Fruit fly (Drosophila melanogaster): Measurements from ENCODE around the gene sun.

The sun gene

dm6 chrX:15887247-15887616, 38.2 kb upstream of the sun start, which contains the start of gene tay:
tay (minus strand) TSS chrX:15887311.
- no peak for TF ChIP-seq CG1620 (GFP tag; optimal IDR thresholded peaks at IDR 0.05)
- TF ChIP-seq kay (GFP tag; ENCODE audit: borderline replicate concordance) = peak; percentile 26

- TF ChIP-seq tj (GFP tag; optimal IDR thresholded peaks at IDR 0.05) (peak; percentile 74), cnc (optimal IDR thresholded peaks at IDR 0.05) (no peak), Hr96 (GFP tag; optimal IDR thresholded peaks at IDR 0.05) (no peak), CG11617 (GFP tag; optimal IDR thresholded peaks at IDR 0.05) (peak; percentile 88), kay (GFP tag; ENCODE audit: borderline replicate concordance) (peak; percentile 99), CG5204 (GFP tag; optimal IDR thresholded peaks at IDR 0.05) (no peak), ovo (GFP tag; optimal IDR thresholded peaks at IDR 0.05) (no peak), CG1620 (GFP tag; optimal IDR thresholded peaks at IDR 0.05) (peak; percentile 42), Crg-1 (GFP tag; optimal IDR thresholded peaks at IDR 0.05) (peak; percentile 53), toe (GFP tag; optimal IDR thresholded peaks at IDR 0.05) (no peak), CG12768 (GFP tag; optimal IDR thresholded peaks at IDR 0.05) (peak; percentile 37), pad (GFP tag; optimal IDR thresholded peaks at IDR 0.05) (peak; percentile 2), Mnt (GFP tag; optimal IDR thresholded peaks at IDR 0.05) (peak; percentile 78), CG7101 (tag; optimal IDR thresholded peaks at IDR 0.05) (peak; percentile 67), bab1 (GFP tag; optimal IDR thresholded peaks at IDR 0.05) (peak; percentile 43), cic (GFP tag; optimal IDR thresholded peaks at IDR 0.05) (peak; percentile 93), Clk (GFP tag; optimal IDR thresholded peaks at IDR 0.05) (no peak), CG7045 (GFP tag; optimal IDR thresholded peaks at IDR 0.05) (no peak), CG33017 (tag; optimal IDR thresholded peaks at IDR 0.05) (peak; percentile 63), CG14711 (tag; optimal IDR thresholded peaks at IDR 0.05) (peak; percentile 58)
Measured at dm6 chrX:15886411-15887246, 37.6 kb upstream of the sun start.

dm6 chrX:15875569-15875968, 26.5 kb upstream of the sun start:
- TF ChIP-seq CG11617 (GFP tag; optimal IDR thresholded peaks at IDR 0.05) (no peak), CG33017 (tag; optimal IDR thresholded peaks at IDR 0.05) (no peak), CG5204 (GFP tag; optimal IDR thresholded peaks at IDR 0.05) (no peak)

DNA sequence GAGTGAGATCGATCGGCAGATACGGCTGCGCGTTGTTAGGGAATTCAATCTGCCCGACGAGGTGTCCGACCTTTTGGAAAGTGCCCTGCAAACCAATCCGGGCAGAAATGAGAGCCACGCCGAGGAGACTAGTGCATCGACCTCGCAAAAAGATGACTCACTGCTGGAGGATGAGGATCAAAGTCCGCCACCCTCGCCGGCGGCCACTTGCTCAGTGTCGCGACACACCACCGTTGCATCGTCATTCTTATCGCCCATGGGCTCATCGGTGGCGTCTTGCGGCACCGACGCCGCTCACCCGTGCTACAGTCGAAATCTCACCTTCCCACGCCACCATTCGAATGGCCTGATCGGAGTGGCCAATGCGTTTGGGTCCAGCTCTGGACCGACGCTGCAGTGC, 25.4 kb upstream of the sun start:
- TF ChIP-seq Mnt (GFP tag; optimal IDR thresholded peaks at IDR 0.05) (no peak), Hr96 (GFP tag; optimal IDR thresholded peaks at IDR 0.05) (no peak), Crg-1 (GFP tag; optimal IDR thresholded peaks at IDR 0.05) (no peak), CG7045 (GFP tag; optimal IDR thresholded peaks at IDR 0.05) (no peak), CG33017 (tag; optimal IDR thresholded peaks at IDR 0.05) (no peak), cic (GFP tag; optimal IDR thresholded peaks at IDR 0.05) (no peak), CG11617 (GFP tag; optimal IDR thresholded peaks at IDR 0.05) (no peak), pad (GFP tag; optimal IDR thresholded peaks at IDR 0.05) (no peak), cnc (optimal IDR thresholded peaks at IDR 0.05) (no peak)

DNA sequence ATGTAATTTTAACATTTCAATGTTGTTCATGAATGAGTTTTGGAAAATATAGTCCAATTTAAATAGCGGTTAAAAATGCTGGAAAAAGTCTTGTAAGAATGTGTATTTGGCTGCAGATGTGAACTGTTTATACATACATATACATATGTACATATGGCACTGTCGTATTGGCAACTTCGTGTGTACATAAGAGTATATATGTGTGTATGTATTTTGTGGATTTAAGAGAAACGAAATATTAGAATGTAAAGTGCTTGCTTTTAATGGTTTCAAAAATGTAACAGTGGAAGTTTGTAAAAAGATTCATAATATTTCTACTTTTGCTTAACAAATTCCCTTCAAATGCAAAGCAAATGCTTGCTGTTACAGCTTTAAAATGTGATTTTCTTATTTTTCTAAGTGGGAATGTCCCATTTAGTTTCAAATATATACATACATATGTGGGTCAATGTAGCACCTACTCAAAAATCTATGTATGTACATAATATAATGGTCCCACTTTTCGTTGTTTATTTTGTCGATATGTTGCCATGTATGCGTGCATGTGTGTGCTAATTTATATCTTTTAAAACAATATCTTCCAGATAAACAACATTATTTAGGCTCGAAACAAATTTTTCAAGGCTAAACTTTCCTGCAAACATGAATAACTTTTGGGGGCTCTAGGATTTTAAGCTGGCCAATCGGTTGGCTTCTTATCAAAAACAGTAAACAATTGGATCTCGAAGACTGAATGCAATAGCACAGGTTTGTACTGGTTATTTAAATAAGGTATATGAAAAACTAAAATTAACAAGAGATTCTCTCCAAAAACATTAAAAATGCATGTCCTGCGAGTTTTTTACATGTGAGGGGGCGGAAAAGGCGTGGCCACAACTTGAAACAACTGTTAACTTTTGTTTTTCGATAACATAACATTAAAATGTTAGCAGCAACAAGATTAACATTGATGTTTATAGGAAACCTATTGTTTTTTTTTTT, 22.0 kb upstream of the sun start:
- TF ChIP-seq Clk (GFP tag; optimal IDR thresholded peaks at IDR 0.05) = no peak
- TF ChIP-seq CG12768 (GFP tag; optimal IDR thresholded peaks at IDR 0.05) = peak; percentile 42
- TF ChIP-seq kay (GFP tag; ENCODE audit: borderline replicate concordance) = peak; percentile 65
- TF ChIP-seq cic (GFP tag; optimal IDR thresholded peaks at IDR 0.05) = peak; percentile 13
- TF ChIP-seq CG7101 (tag; optimal IDR thresholded peaks at IDR 0.05) = peak; percentile 80
- TF ChIP-seq pad (GFP tag; optimal IDR thresholded peaks at IDR 0.05) = peak; percentile 57
- TF ChIP-seq bab1 (GFP tag; optimal IDR thresholded peaks at IDR 0.05) = no peak
- TF ChIP-seq toe (GFP tag; optimal IDR thresholded peaks at IDR 0.05) = no peak
- TF ChIP-seq CG11617 (GFP tag; optimal IDR thresholded peaks at IDR 0.05) = peak; percentile 8
- TF ChIP-seq Mnt (GFP tag; optimal IDR thresholded peaks at IDR 0.05) = peak; percentile 37
- TF ChIP-seq CG33017 (tag; optimal IDR thresholded peaks at IDR 0.05) = peak; percentile 17
- peak; percentile 62 for TF ChIP-seq CG1620 (GFP tag; optimal IDR thresholded peaks at IDR 0.05)
- TF ChIP-seq Crg-1 (GFP tag; optimal IDR thresholded peaks at IDR 0.05) = peak; percentile 90
- no peak for TF ChIP-seq cnc (optimal IDR thresholded peaks at IDR 0.05)
- TF ChIP-seq ovo (GFP tag; optimal IDR thresholded peaks at IDR 0.05) = peak; percentile 88
- peak; percentile 22 for TF ChIP-seq tj (GFP tag; optimal IDR thresholded peaks at IDR 0.05)
- peak; percentile 65 for TF ChIP-seq CG14711 (tag; optimal IDR thresholded peaks at IDR 0.05)

DNA sequence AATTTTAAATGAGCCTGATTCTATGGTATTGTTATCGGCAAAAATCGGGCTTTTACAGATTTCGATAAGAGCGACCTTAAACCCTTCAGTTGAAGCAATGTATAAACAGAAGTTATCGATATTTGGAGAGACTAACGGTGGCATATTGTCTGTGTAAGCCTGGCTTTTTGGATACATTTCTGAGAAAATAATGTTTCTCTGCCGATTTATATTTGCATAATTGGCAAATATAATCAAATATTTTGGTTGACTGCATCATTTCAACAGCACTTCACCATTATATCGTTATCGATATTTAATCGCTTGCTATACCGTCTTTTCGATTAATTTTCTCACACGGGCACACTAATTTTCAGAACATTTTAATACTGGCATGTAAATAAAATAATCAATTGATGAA, 20.8 kb upstream of the sun start, which contains the start of gene CG16952:
Gene CG16952, plus strand, starts transcription at position 341 of the 400 bp plus-strand sequence.
- peak; percentile 21 for TF ChIP-seq CG1620 (GFP tag; optimal IDR thresholded peaks at IDR 0.05)
- TF ChIP-seq tj (GFP tag; optimal IDR thresholded peaks at IDR 0.05) = no peak
- no peak for TF ChIP-seq CG33017 (tag; optimal IDR thresholded peaks at IDR 0.05)
- no peak for TF ChIP-seq ovo (GFP tag; optimal IDR thresholded peaks at IDR 0.05)
- no peak for TF ChIP-seq Clk (GFP tag; optimal IDR thresholded peaks at IDR 0.05)
- TF ChIP-seq CG14711 (tag; optimal IDR thresholded peaks at IDR 0.05) = no peak
- TF ChIP-seq cic (GFP tag; optimal IDR thresholded peaks at IDR 0.05) = no peak
- TF ChIP-seq pad (GFP tag; optimal IDR thresholded peaks at IDR 0.05) = peak; percentile 6
- no peak for TF ChIP-seq Crg-1 (GFP tag; optimal IDR thresholded peaks at IDR 0.05)
- no peak for TF ChIP-seq bab1 (GFP tag; optimal IDR thresholded peaks at IDR 0.05)
- no peak for TF ChIP-seq CG12768 (GFP tag; optimal IDR thresholded peaks at IDR 0.05)
- TF ChIP-seq Hr96 (GFP tag; optimal IDR thresholded peaks at IDR 0.05) = no peak
- no peak for TF ChIP-seq CG7045 (GFP tag; optimal IDR thresholded peaks at IDR 0.05)
- no peak for TF ChIP-seq toe (GFP tag; optimal IDR thresholded peaks at IDR 0.05)
- peak; percentile 40 for TF ChIP-seq Mnt (GFP tag; optimal IDR thresholded peaks at IDR 0.05)
- no peak for TF ChIP-seq kay (GFP tag; ENCODE audit: borderline replicate concordance)
- TF ChIP-seq CG11617 (GFP tag; optimal IDR thresholded peaks at IDR 0.05) = peak; percentile 13
- no peak for TF ChIP-seq CG5204 (GFP tag; optimal IDR thresholded peaks at IDR 0.05)
- peak; percentile 36 for TF ChIP-seq CG7101 (tag; optimal IDR thresholded peaks at IDR 0.05)
- TF ChIP-seq cnc (optimal IDR thresholded peaks at IDR 0.05) = no peak

Measured in whole organism, adult.